Fruit fly (Drosophila melanogaster) whole organism, embryonic: ENCODE results near the gene CG17855.

Source experiments
- Asciz ChIP-seq: fragments of 200-800 bp; sonication (Bioruptor generic); optimal IDR thresholded peaks from 2 replicates; lab custom pipeline; 2017; ENCODE audit warnings: missing biosample characterization, mild to moderate bottlenecking, missing genetic modification characterization, missing genetic modification reagents
- Awh ChIP-seq: fragments of 200-800 bp; sonication (Bioruptor generic); IDR thresholded peaks from 2 replicates; pipeline ENCODE4, ENCODE4 v1.3.6; 2022; ENCODE audit warnings: missing biosample characterization, missing genetic modification characterization
- C15 ChIP-seq: fragments of 200-800 bp; sonication (Bioruptor generic); IDR thresholded peaks from 3 replicates; pipeline ENCODE4 v1.3.6; 2022; ENCODE audit warnings: missing biosample characterization, missing genetic modification characterization
- CG10147 ChIP-seq: fragments of 200-800 bp; sonication (Bioruptor generic); optimal IDR thresholded peaks from 2 replicates; lab custom pipeline; 2019; ENCODE audit warnings: missing biosample characterization, mild to moderate bottlenecking, missing genetic modification characterization, moderate library complexity
- CG10267 ChIP-seq: fragments of 200-800 bp; sonication (Bioruptor generic); optimal IDR thresholded peaks from 2 replicates; lab custom pipeline; 2018; ENCODE audit warnings: missing biosample characterization, mild to moderate bottlenecking, missing genetic modification characterization, moderate library complexity
- CG10959 ChIP-seq: fragments of 200-800 bp; sonication (Bioruptor generic); IDR thresholded peaks from 2 replicates; pipeline ENCODE4 v1.3.6; 2022; ENCODE audit warnings: missing biosample characterization, missing genetic modification characterization
- CG13123 ChIP-seq: fragments of 200-800 bp; sonication (Bioruptor generic); optimal IDR thresholded peaks from 2 replicates; lab custom pipeline; 2016; ENCODE audit warnings: missing biosample characterization, missing genetic modification characterization
- CG1603 ChIP-seq: fragments of 200-800 bp; sonication (Bioruptor generic); optimal IDR thresholded peaks from 2 replicates; lab custom pipeline; 2019; ENCODE audit warnings: missing biosample characterization, mild to moderate bottlenecking, missing genetic modification characterization, moderate library complexity
- CG16863 ChIP-seq: fragments of 200-800 bp; sonication (Bioruptor generic); optimal IDR thresholded peaks from 3 replicates; lab custom pipeline; 2016; ENCODE audit warnings: missing biosample characterization, missing genetic modification characterization
- CG17328 ChIP-seq: fragments of 200-800 bp; sonication (Bioruptor generic); IDR thresholded peaks from 2 replicates; pipeline ENCODE4 v1.3.6; 2022; ENCODE audit warnings: missing biosample characterization, missing genetic modification characterization
- CG17568 ChIP-seq: fragments of 200-800 bp; sonication (Bioruptor generic); optimal IDR thresholded peaks from 2 replicates; lab custom pipeline; 2018; ENCODE audit warnings: missing biosample characterization, mild to moderate bottlenecking, missing genetic modification characterization, moderate library complexity
- CG18011 ChIP-seq: fragments of 200-800 bp; sonication (Bioruptor generic); optimal IDR thresholded peaks from 2 replicates; lab custom pipeline; 2017; ENCODE audit warnings: missing biosample characterization, missing genetic modification characterization, mild to moderate bottlenecking, moderate library complexity, missing genotype
- CG18619 ChIP-seq: fragments of 200-800 bp; sonication (Bioruptor generic); optimal IDR thresholded peaks from 3 replicates; lab custom pipeline; 2017; ENCODE audit warnings: missing biosample characterization, mild to moderate bottlenecking, missing genetic modification characterization
- CG2116 ChIP-seq: fragments of 200-800 bp; sonication (Bioruptor generic); optimal IDR thresholded peaks from 3 replicates; lab custom pipeline; 2018; ENCODE audit warnings: missing biosample characterization, mild to moderate bottlenecking, missing genetic modification characterization
- CG33557 ChIP-seq: fragments of 200-800 bp; sonication (Bioruptor generic); optimal IDR thresholded peaks from 2 replicates; lab custom pipeline; 2019; ENCODE audit warnings: missing biosample characterization, mild to moderate bottlenecking, missing genetic modification characterization, moderate library complexity
- CG34224 ChIP-seq: fragments of 200-800 bp; sonication (Bioruptor generic); IDR thresholded peaks from 3 replicates; pipeline ENCODE4 v1.3.6; 2022; ENCODE audit warnings: missing biosample characterization, missing genetic modification characterization; ENCODE audit not compliant: partially characterized antibody
- CG34376 ChIP-seq: fragments of 200-800 bp; sonication (Bioruptor generic); optimal IDR thresholded peaks from 2 replicates; lab custom pipeline; 2018; ENCODE audit warnings: missing biosample characterization, mild to moderate bottlenecking, missing genetic modification characterization
- CG3726 ChIP-seq: fragments of 200-800 bp; sonication (Bioruptor generic); IDR thresholded peaks from 3 replicates; pipeline ENCODE4, ENCODE4 v1.3.6; 2022; ENCODE audit warnings: missing biosample characterization, missing genetic modification characterization
- CG4404 ChIP-seq: fragments of 200-800 bp; sonication (Bioruptor generic); IDR thresholded peaks from 2 replicates; pipeline ENCODE4 v1.3.6; 2022; ENCODE audit warnings: missing biosample characterization, missing genetic modification characterization
- CG5245 ChIP-seq: fragments of 200-800 bp; sonication (Bioruptor generic); optimal IDR thresholded peaks from 3 replicates; lab custom pipeline; 2016; ENCODE audit warnings: missing biosample characterization, missing genetic modification characterization
- CG6683 ChIP-seq: fragments of 200-800 bp; sonication (Bioruptor generic); optimal IDR thresholded peaks from 2 replicates; lab custom pipeline; 2017; ENCODE audit warnings: missing biosample characterization, mild to moderate bottlenecking, missing genetic modification characterization, missing genetic modification reagents
- CG6854 ChIP-seq: fragments of 200-800 bp; sonication (Bioruptor generic); optimal IDR thresholded peaks from 3 replicates; lab custom pipeline; 2017; ENCODE audit warnings: missing biosample characterization, mild to moderate bottlenecking, missing genetic modification characterization
- CG7357 ChIP-seq: fragments of 200-800 bp; sonication (Bioruptor generic); IDR thresholded peaks from 3 replicates; pipeline ENCODE4 v1.3.6; 2022; ENCODE audit warnings: missing biosample characterization, missing genetic modification characterization
- CG7987 ChIP-seq: fragments of 200-800 bp; sonication (Bioruptor generic); optimal IDR thresholded peaks from 2 replicates; lab custom pipeline; 2018; ENCODE audit warnings: missing biosample characterization, mild to moderate bottlenecking, missing genetic modification characterization, moderate library complexity
- CG8359 ChIP-seq: fragments of 200-800 bp; sonication (Bioruptor generic); optimal IDR thresholded peaks from 2 replicates; lab custom pipeline; 2017; ENCODE audit warnings: missing biosample characterization, mild to moderate bottlenecking, missing genetic modification characterization, borderline replicate concordance
- CTCF ChIP-seq: fragments of 200-800 bp; sonication (Bioruptor generic); optimal IDR thresholded peaks from 2 replicates; lab custom pipeline; 2017; ENCODE audit warnings: missing biosample characterization, mild to moderate bottlenecking, missing genetic modification characterization, moderate library complexity
- Dref ChIP-seq: fragments of 200-800 bp; sonication (Bioruptor generic); IDR thresholded peaks from 2 replicates; pipeline ENCODE4 v1.3.6; 2022; ENCODE audit warnings: missing biosample characterization, missing genetic modification characterization
- E2f1 ChIP-seq: fragments of 200-800 bp; sonication (Bioruptor generic); IDR thresholded peaks from 2 replicates; pipeline ENCODE4 v1.3.6; 2022; ENCODE audit warnings: missing biosample characterization, missing genetic modification characterization
- HLH3B ChIP-seq: fragments of 200-800 bp; sonication (Bioruptor generic); IDR thresholded peaks from 2 replicates; pipeline ENCODE4 v1.3.6; 2022; ENCODE audit warnings: missing biosample characterization, missing genetic modification characterization
- Meics ChIP-seq: fragments of 200-800 bp; sonication (Bioruptor generic); optimal IDR thresholded peaks from 2 replicates; lab custom pipeline; 2017; ENCODE audit warnings: missing biosample characterization, mild to moderate bottlenecking, missing genetic modification characterization
- Mes4 ChIP-seq: fragments of 200-800 bp; sonication (Bioruptor generic); optimal IDR thresholded peaks from 2 replicates; lab custom pipeline; 2016; ENCODE audit warnings: missing biosample characterization, missing genetic modification characterization
- Oli ChIP-seq: fragments of 200-800 bp; sonication (Bioruptor generic); optimal IDR thresholded peaks from 2 replicates; lab custom pipeline; 2018; ENCODE audit warnings: missing biosample characterization, mild to moderate bottlenecking, missing genetic modification characterization, moderate library complexity
- Sin3A ChIP-seq: fragments of >200 bp; optimal IDR thresholded peaks from 2 replicates; lab custom pipeline; 2018
- Taf1 ChIP-seq: fragments of 200-800 bp; sonication (Bioruptor generic); IDR thresholded peaks from 2 replicates; pipeline ENCODE4 v1.3.6; 2022; ENCODE audit warnings: missing biosample characterization, missing genetic modification characterization
- YL-1 ChIP-seq: fragments of 200-800 bp; sonication (Bioruptor generic); optimal IDR thresholded peaks from 3 replicates; lab custom pipeline; 2017; ENCODE audit warnings: missing biosample characterization, mild to moderate bottlenecking, missing genetic modification characterization
- ab ChIP-seq: fragments of 200-800 bp; sonication (Bioruptor generic); optimal IDR thresholded peaks from 2 replicates; lab custom pipeline; 2016; ENCODE audit warnings: missing biosample characterization, missing genetic modification characterization
- ara ChIP-seq: fragments of 200-800 bp; sonication (Bioruptor generic); IDR thresholded peaks from 2 replicates; pipeline ENCODE4 v1.3.6; 2022; ENCODE audit warnings: missing biosample characterization, missing genetic modification characterization
- cad ChIP-seq: fragments of >200 bp; optimal IDR thresholded peaks from 2 replicates; lab custom pipeline; 2017; ENCODE audit warnings: missing biosample characterization, missing genetic modification characterization
- corto ChIP-seq: fragments of 200-800 bp; sonication (Bioruptor generic); optimal IDR thresholded peaks from 2 replicates; lab custom pipeline; 2016; ENCODE audit warnings: missing biosample characterization, mild to moderate bottlenecking, missing genetic modification characterization, moderate library complexity
- da ChIP-seq: fragments of 200-800 bp; sonication (Bioruptor generic); optimal IDR thresholded peaks from 2 replicates; lab custom pipeline; 2016; ENCODE audit warnings: missing biosample characterization, missing genetic modification characterization
- dan ChIP-seq: fragments of 200-800 bp; sonication (Bioruptor generic); IDR thresholded peaks from 2 replicates; pipeline ENCODE4 v1.3.6; 2022; ENCODE audit warnings: missing biosample characterization, missing genetic modification characterization
- dmrt11E ChIP-seq: fragments of 200-800 bp; sonication (Bioruptor generic); optimal IDR thresholded peaks from 3 replicates; lab custom pipeline; 2018; ENCODE audit warnings: missing biosample characterization, mild to moderate bottlenecking, missing genetic modification characterization, moderate library complexity
- her ChIP-seq: fragments of 200-800 bp; sonication (Bioruptor generic); optimal IDR thresholded peaks from 2 replicates; lab custom pipeline; 2016; ENCODE audit warnings: missing biosample characterization, missing genetic modification characterization
- inv ChIP-seq: fragments of 200-800 bp; sonication (Bioruptor generic); IDR thresholded peaks from 2 replicates; pipeline ENCODE4 v1.3.6; 2022; ENCODE audit warnings: missing biosample characterization, missing genetic modification characterization; ENCODE audit not compliant: partially characterized antibody
- maf-S ChIP-seq: fragments of 200-800 bp; sonication (Bioruptor generic); optimal IDR thresholded peaks from 2 replicates; lab custom pipeline; 2016; ENCODE audit warnings: missing biosample characterization, missing genetic modification characterization
- nerfin-2 ChIP-seq: fragments of 200-800 bp; sonication (Bioruptor generic); IDR thresholded peaks from 2 replicates; pipeline ENCODE4 v1.3.6; 2022; ENCODE audit warnings: missing biosample characterization, missing genetic modification characterization; ENCODE audit not compliant: partially characterized antibody
- schlank ChIP-seq: fragments of 200-800 bp; sonication (Bioruptor generic); optimal IDR thresholded peaks from 2 replicates; lab custom pipeline; 2018; ENCODE audit warnings: missing biosample characterization, mild to moderate bottlenecking, missing genetic modification characterization
- sisA ChIP-seq: fragments of 200-800 bp; sonication (Bioruptor generic); IDR thresholded peaks from 2 replicates; pipeline ENCODE4 v1.3.6; 2022; ENCODE audit warnings: missing biosample characterization, missing genetic modification characterization
- slp2 ChIP-seq: fragments of 200-800 bp; sonication (Bioruptor generic); optimal IDR thresholded peaks from 2 replicates; lab custom pipeline; 2016; ENCODE audit warnings: missing biosample characterization, missing genetic modification characterization
- stwl ChIP-seq: fragments of 200-800 bp; sonication (Bioruptor generic); optimal IDR thresholded peaks from 3 replicates; lab custom pipeline; 2018; ENCODE audit warnings: missing biosample characterization, mild to moderate bottlenecking, missing genetic modification characterization, moderate library complexity
- trem ChIP-seq: fragments of 200-800 bp; optimal IDR thresholded peaks from 3 replicates; lab custom pipeline; 2019; ENCODE audit warnings: missing biosample characterization, mild to moderate bottlenecking, missing genetic modification characterization, moderate library complexity

The CG17855 gene

DNA sequence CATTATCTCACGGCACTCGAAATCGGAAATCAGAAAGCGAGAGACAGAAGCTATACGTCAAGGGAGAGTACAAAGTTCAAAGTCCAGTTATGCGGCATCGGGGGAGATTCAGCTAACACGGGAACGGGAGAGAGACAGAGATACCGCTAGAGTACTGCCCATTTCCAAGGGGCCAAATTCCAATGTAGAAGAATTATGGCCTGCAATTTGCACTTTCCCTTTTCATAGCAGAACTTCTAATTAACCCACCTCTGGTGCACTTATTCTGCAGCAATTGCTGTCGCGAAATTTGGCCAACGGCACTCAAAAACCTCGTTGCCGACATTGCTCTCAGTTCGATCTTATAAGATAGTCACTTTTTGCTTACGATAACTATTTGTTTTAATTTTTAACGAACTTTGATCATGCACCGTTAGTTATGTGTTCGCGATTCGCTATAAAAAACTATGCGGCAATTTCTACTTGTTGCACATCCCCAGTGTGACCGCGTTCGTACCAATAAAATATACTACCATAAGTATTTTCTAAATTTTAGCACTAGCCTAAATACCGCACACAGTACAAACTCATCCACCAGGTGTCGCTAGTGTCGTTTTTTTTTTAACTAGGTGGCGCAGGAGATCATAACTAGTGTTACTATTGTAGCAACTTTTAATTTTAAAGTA, 36.1 kb downstream of the CG17855 start, which contains the start of gene Mtpalpha (continued):
- TF ChIP-seq trem (tag; lab: Kevin White, UChicago), result peak; percentile 6
- TF ChIP-seq inv (GFP tag; lab: Robert Waterston, UW), result no peak
- peak; percentile 99 for TF ChIP-seq CTCF (GFP tag; lab: Kevin White, UChicago)
- TF ChIP-seq CG4404 (GFP tag; lab: Robert Waterston, UW), result no peak; the same call in 1 of the 2 replicates
- no peak for TF ChIP-seq Dref (GFP tag; lab: Robert Waterston, UW)
- TF ChIP-seq her, result no peak
- TF ChIP-seq slp2, result no peak
- TF ChIP-seq CG5245 (GFP tag; lab: Kevin White, UChicago), result peak; percentile 50
- no peak for TF ChIP-seq Sin3A (lab: Kevin White, UChicago)
- TF ChIP-seq Asciz (GFP tag; lab: Kevin White, UChicago), result no peak
- TF ChIP-seq da (GFP tag; lab: Kevin White, UChicago), result no peak
- TF ChIP-seq CG6854 (GFP tag; lab: Kevin White, UChicago), result peak; percentile 35
- TF ChIP-seq CG10147 (GFP tag; lab: Kevin White, UChicago), result no peak
- TF ChIP-seq CG34376 (GFP tag; lab: Kevin White, UChicago), result peak; percentile 78
- peak; percentile 67 for TF ChIP-seq CG10267 (tag; lab: Kevin White, UChicago)
- TF ChIP-seq C15, result no peak; the same call in 2 of the 3 replicates
- TF ChIP-seq dmrt11E (tag; lab: Kevin White, UChicago), result peak; percentile 32
- no peak for TF ChIP-seq CG33557 (GFP tag; lab: Kevin White, UChicago)
- TF ChIP-seq CG8359, result no peak
- TF ChIP-seq HLH3B (GFP tag; lab: Robert Waterston, UW), result no peak
- TF ChIP-seq Taf1 (GFP tag; lab: Robert Waterston, UW), result no peak
- TF ChIP-seq maf-S (GFP tag; lab: Kevin White, UChicago), result no peak
- TF ChIP-seq CG13123 (GFP tag; lab: Kevin White, UChicago), result no peak
- TF ChIP-seq corto (GFP tag; lab: Kevin White, UChicago), result no peak
- TF ChIP-seq CG2116, result peak; percentile 22
- no peak for TF ChIP-seq CG3726
- peak; percentile 84 for TF ChIP-seq stwl (tag; lab: Kevin White, UChicago)
- peak; percentile 49 for TF ChIP-seq Meics
- no peak for TF ChIP-seq Awh (GFP tag; lab: Robert Waterston, UW)
- no peak for TF ChIP-seq CG17568 (GFP tag; lab: Kevin White, UChicago)
- TF ChIP-seq CG34224 (GFP tag; lab: Robert Waterston, UW), result no peak
- TF ChIP-seq CG7987 (GFP tag; lab: Kevin White, UChicago), result peak; percentile 38
- TF ChIP-seq CG6683 (GFP tag; lab: Kevin White, UChicago), result no peak
- TF ChIP-seq Mes4, result no peak
- no peak for TF ChIP-seq CG18011 (GFP tag; lab: Kevin White, UChicago)
- no peak for TF ChIP-seq E2f1 (GFP tag; lab: Robert Waterston, UW)
- no peak; the same call in 1 of the 2 replicates for TF ChIP-seq CG10959 (GFP tag; lab: Robert Waterston, UW)
- no peak for TF ChIP-seq Oli (tag; lab: Kevin White, UChicago)
- no peak for TF ChIP-seq CG1603 (tag; lab: Kevin White, UChicago)
- no peak for TF ChIP-seq CG17328 (GFP tag; lab: Robert Waterston, UW)
- no peak for TF ChIP-seq ab (GFP tag; lab: Kevin White, UChicago)
- TF ChIP-seq dan, result no peak
- TF ChIP-seq schlank, result no peak
- TF ChIP-seq ara (GFP tag; lab: Robert Waterston, UW), result no peak
- TF ChIP-seq nerfin-2 (GFP tag; lab: Robert Waterston, UW), result no peak
- TF ChIP-seq CG16863, result peak; percentile 37
- TF ChIP-seq YL-1 (GFP tag; lab: Kevin White, UChicago), result peak; percentile 67
- no peak for TF ChIP-seq CG7357 (GFP tag; lab: Robert Waterston, UW)
- TF ChIP-seq cad (GFP tag; lab: Kevin White, UChicago), result no peak
- peak; percentile 41 for TF ChIP-seq sisA (GFP tag; lab: Robert Waterston, UW)
- no peak for TF ChIP-seq CG18619
